Fruit fly (Drosophila melanogaster): ENCODE measurements around the gene narya.

DNA sequence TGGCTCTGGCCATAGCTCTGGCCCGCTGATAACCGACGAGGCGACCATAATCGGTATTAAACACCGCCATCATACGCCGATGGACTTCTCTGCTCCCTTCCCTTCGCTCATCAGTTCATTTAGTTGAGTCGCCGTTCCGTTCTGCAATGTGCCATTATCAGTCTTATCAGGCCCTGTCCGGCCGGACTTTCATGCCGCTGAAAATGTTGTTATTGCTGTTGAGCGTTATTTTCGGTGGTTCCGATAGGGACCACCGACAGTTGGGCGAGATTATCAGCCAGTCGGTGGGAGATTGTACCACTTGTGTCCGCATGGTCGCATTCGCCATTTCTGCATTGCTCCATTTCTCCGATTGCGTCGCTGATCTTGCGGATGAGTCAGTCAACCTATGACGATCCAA is 26.4 kb downstream of the narya start:
- TF ChIP-seq h (optimal IDR thresholded peaks at IDR 0.05) (no peak), CoRest (tag; optimal IDR thresholded peaks at IDR 0.05) (no peak), MESR4 (GFP tag; optimal IDR thresholded peaks at IDR 0.05) (no peak)
